Fruit fly (Drosophila melanogaster) whole organism, embryonic: ENCODE results near the gene CG7889.

ENCODE experiments used
- ATbp ChIP-seq: fragments of 200-800 bp; sonication (Bioruptor generic); optimal IDR thresholded peaks from 2 replicates; lab custom pipeline; 2017; ENCODE audit warnings: missing biosample characterization, mild to moderate bottlenecking, missing genetic modification characterization, missing genetic modification reagents
- Abd-B ChIP-seq: fragments of 200-800 bp; sonication (Bioruptor generic); optimal IDR thresholded peaks from 2 replicates; lab custom pipeline; 2018; ENCODE audit warnings: missing biosample characterization, mild to moderate bottlenecking, missing genetic modification characterization, moderate library complexity
- Blimp-1 ChIP-seq: fragments of 200-800 bp; sonication (Bioruptor generic); optimal IDR thresholded peaks from 3 replicates; lab custom pipeline; 2018; ENCODE audit warnings: missing biosample characterization, missing genetic modification characterization, mild to moderate bottlenecking, moderate library complexity, missing genetic modification reagents
- CG10979 ChIP-seq: fragments of 200-800 bp; sonication (Bioruptor generic); optimal IDR thresholded peaks from 2 replicates; lab custom pipeline; 2018; ENCODE audit warnings: missing biosample characterization, mild to moderate bottlenecking, missing genetic modification characterization, moderate library complexity
- CG11504 ChIP-seq: fragments of 200-800 bp; sonication (Bioruptor generic); optimal IDR thresholded peaks from 3 replicates; lab custom pipeline; 2019; ENCODE audit warnings: missing biosample characterization, mild to moderate bottlenecking, missing genetic modification characterization, moderate library complexity
- CG12104 ChIP-seq: fragments of 200-800 bp; sonication (Bioruptor generic); optimal IDR thresholded peaks from 3 replicates; lab custom pipeline; 2016; ENCODE audit warnings: missing biosample characterization, missing genetic modification characterization
- CG12155 ChIP-seq: fragments of 200-800 bp; sonication (Bioruptor generic); optimal IDR thresholded peaks from 3 replicates; lab custom pipeline; 2016; ENCODE audit warnings: missing biosample characterization, missing genetic modification characterization
- CG1233 ChIP-seq: fragments of 200-800 bp; sonication (Bioruptor generic); optimal IDR thresholded peaks from 4 replicates; lab custom pipeline; 2018; ENCODE audit warnings: missing biosample characterization, mild to moderate bottlenecking, missing genetic modification characterization
- CG12659 ChIP-seq: fragments of 200-800 bp; sonication (Bioruptor generic); optimal IDR thresholded peaks from 3 replicates; lab custom pipeline; 2017; ENCODE audit warnings: mild to moderate bottlenecking, missing biosample characterization, missing genetic modification reagents, missing genetic modification characterization
- CG13424 ChIP-seq: fragments of 200-800 bp; sonication (Bioruptor generic); optimal IDR thresholded peaks from 2 replicates; lab custom pipeline; 2019; ENCODE audit warnings: missing biosample characterization, mild to moderate bottlenecking, missing genetic modification characterization, moderate library complexity
- CG14965 ChIP-seq: fragments of 200-800 bp; sonication (Bioruptor generic); optimal IDR thresholded peaks from 2 replicates; lab custom pipeline; 2016; ENCODE audit warnings: missing biosample characterization, missing genetic modification characterization, borderline replicate concordance
- CG15514 ChIP-seq: fragments of 200-800 bp; sonication (Bioruptor generic); optimal IDR thresholded peaks from 3 replicates; lab custom pipeline; 2017; ENCODE audit warnings: missing biosample characterization, missing genetic modification characterization, mild to moderate bottlenecking, moderate library complexity, missing genetic modification reagents
- CG1647 ChIP-seq: fragments of 200-800 bp; sonication (Bioruptor generic); optimal IDR thresholded peaks from 3 replicates; lab custom pipeline; 2016; ENCODE audit warnings: missing biosample characterization, missing genetic modification characterization
- CG16813 ChIP-seq: fragments of 200-800 bp; sonication (Bioruptor generic); IDR thresholded peaks from 3 replicates; pipeline ENCODE4 v1.3.6; 2022; ENCODE audit warnings: missing biosample characterization, missing genetic modification characterization; ENCODE audit not compliant: partially characterized antibody
- CG18599 ChIP-seq: fragments of 200-800 bp; sonication (Bioruptor generic); optimal IDR thresholded peaks from 3 replicates; lab custom pipeline; 2017; ENCODE audit warnings: missing biosample characterization, missing genetic modification characterization, mild to moderate bottlenecking, moderate library complexity, missing genetic modification reagents
- CG2199 ChIP-seq: fragments of 200-800 bp; sonication (Bioruptor generic); IDR thresholded peaks from 3 replicates; pipeline ENCODE4 v1.3.6; 2022; ENCODE audit warnings: missing biosample characterization, missing genetic modification characterization
- CG2678 ChIP-seq: fragments of 200-800 bp; sonication (Bioruptor generic); optimal IDR thresholded peaks from 3 replicates; lab custom pipeline; 2019; ENCODE audit warnings: missing biosample characterization, mild to moderate bottlenecking, missing genetic modification characterization, moderate library complexity
- CG31365 ChIP-seq: fragments of 200-800 bp; sonication (Bioruptor generic); optimal IDR thresholded peaks from 2 replicates; lab custom pipeline; 2018; ENCODE audit warnings: missing biosample characterization, mild to moderate bottlenecking, missing genetic modification characterization
- CG31441 ChIP-seq: fragments of 200-800 bp; sonication (Bioruptor generic); IDR thresholded peaks from 2 replicates; pipeline ENCODE4 v1.3.6; 2022; ENCODE audit warnings: missing biosample characterization, missing genetic modification characterization
- CG34224 ChIP-seq: fragments of 200-800 bp; sonication (Bioruptor generic); IDR thresholded peaks from 3 replicates; pipeline ENCODE4 v1.3.6; 2022; ENCODE audit warnings: missing biosample characterization, missing genetic modification characterization; ENCODE audit not compliant: partially characterized antibody
- CG4424 ChIP-seq: fragments of 200-800 bp; sonication (Bioruptor generic); optimal IDR thresholded peaks from 3 replicates; lab custom pipeline; 2016; ENCODE audit warnings: missing biosample characterization, missing genetic modification characterization
- CG6765 ChIP-seq: fragments of 200-800 bp; sonication (Bioruptor generic); optimal IDR thresholded peaks from 3 replicates; lab custom pipeline; 2017; ENCODE audit warnings: missing biosample characterization, mild to moderate bottlenecking, missing genetic modification characterization
- CG7372 ChIP-seq: fragments of 200-800 bp; sonication (Bioruptor generic); IDR thresholded peaks from 2 replicates; pipeline ENCODE4 v1.3.6; 2022; ENCODE audit warnings: missing biosample characterization, missing genetic modification characterization
- CG7839 ChIP-seq: fragments of 200-800 bp; sonication (Bioruptor generic); optimal IDR thresholded peaks from 3 replicates; lab custom pipeline; 2018; ENCODE audit warnings: missing biosample characterization, mild to moderate bottlenecking, missing genetic modification characterization, moderate library complexity
- CG8290 ChIP-seq, 3 experiments: fragments of 200-800 bp; sonication (Bioruptor generic); optimal IDR thresholded peaks; 2 replicates each; lab custom pipeline; 2016 to 2019; ENCODE audit warnings: missing biosample characterization in 3 of 3, missing genetic modification characterization in 3 of 3, mild to moderate bottlenecking in 2 of 3, moderate library complexity in 1 of 3
- CG8359 ChIP-seq: fragments of 200-800 bp; sonication (Bioruptor generic); optimal IDR thresholded peaks from 2 replicates; lab custom pipeline; 2017; ENCODE audit warnings: missing biosample characterization, mild to moderate bottlenecking, missing genetic modification characterization, borderline replicate concordance
- CG9609 ChIP-seq: fragments of 200-800 bp; sonication (Bioruptor generic); optimal IDR thresholded peaks from 3 replicates; lab custom pipeline; 2016; ENCODE audit warnings: missing biosample characterization, missing genetic modification characterization
- Camta ChIP-seq: fragments of 200-800 bp; sonication (Bioruptor generic); optimal IDR thresholded peaks from 2 replicates; lab custom pipeline; 2016; ENCODE audit warnings: missing biosample characterization, missing genetic modification characterization
- D19A ChIP-seq: fragments of 200-800 bp; optimal IDR thresholded peaks from 3 replicates; lab custom pipeline; 2019; ENCODE audit warnings: missing biosample characterization, mild to moderate bottlenecking, missing genetic modification characterization, moderate library complexity
- Doc2 ChIP-seq: fragments of 200-800 bp; sonication (Bioruptor generic); IDR thresholded peaks from 2 replicates; pipeline ENCODE4 v1.3.6; 2022; ENCODE audit warnings: missing biosample characterization, missing genetic modification characterization
- E2f1 ChIP-seq: fragments of 200-800 bp; sonication (Bioruptor generic); IDR thresholded peaks from 2 replicates; pipeline ENCODE4 v1.3.6; 2022; ENCODE audit warnings: missing biosample characterization, missing genetic modification characterization
- Fer1 ChIP-seq: fragments of 200-800 bp; sonication (Bioruptor generic); optimal IDR thresholded peaks from 2 replicates; lab custom pipeline; 2017; ENCODE audit warnings: missing biosample characterization, mild to moderate bottlenecking, missing genetic modification characterization
- HmgZ ChIP-seq: fragments of 200-800 bp; sonication (Bioruptor generic); optimal IDR thresholded peaks from 2 replicates; lab custom pipeline; 2018; ENCODE audit warnings: missing biosample characterization, mild to moderate bottlenecking, missing genetic modification characterization
- Max ChIP-seq: fragments of 200-800 bp; sonication (Bioruptor generic); optimal IDR thresholded peaks from 2 replicates; lab custom pipeline; 2016; ENCODE audit warnings: missing biosample characterization, mild to moderate bottlenecking, missing genetic modification characterization
- PHDP ChIP-seq: fragments of 200-800 bp; sonication (Bioruptor generic); optimal IDR thresholded peaks from 3 replicates; lab custom pipeline; 2018; ENCODE audit warnings: missing biosample characterization, mild to moderate bottlenecking, missing genetic modification characterization, moderate library complexity
- Rx ChIP-seq: fragments of 200-800 bp; sonication (Bioruptor generic); IDR thresholded peaks from 2 replicates; pipeline ENCODE4 v1.3.6; 2022; ENCODE audit warnings: missing biosample characterization, missing genetic modification characterization
- ap ChIP-seq: fragments of 200-800 bp; sonication (Bioruptor generic); IDR thresholded peaks from 2 replicates; pipeline ENCODE4 v1.3.6; 2022; ENCODE audit warnings: missing biosample characterization, missing genetic modification characterization
- bab2 ChIP-seq: fragments of 200-800 bp; sonication (Bioruptor generic); optimal IDR thresholded peaks from 2 replicates; lab custom pipeline; 2016; ENCODE audit warnings: missing biosample characterization, missing genetic modification characterization
- fd96Cb ChIP-seq: fragments of 200-800 bp; sonication (Bioruptor generic); optimal IDR thresholded peaks from 2 replicates; lab custom pipeline; 2018; ENCODE audit warnings: missing biosample characterization, mild to moderate bottlenecking, missing genetic modification characterization, moderate library complexity
- gfzf ChIP-seq: fragments of 200-800 bp; sonication (Bioruptor generic); optimal IDR thresholded peaks from 2 replicates; lab custom pipeline; 2016; ENCODE audit warnings: missing biosample characterization, mild to moderate bottlenecking, missing genetic modification characterization, moderate library complexity
- h ChIP-seq: fragments of >200 bp; optimal IDR thresholded peaks from 2 replicates; lab custom pipeline; 2017
- klu ChIP-seq: fragments of 200-800 bp; sonication (Bioruptor generic); IDR thresholded peaks from 2 replicates; pipeline ENCODE4 v1.3.6; 2022; ENCODE audit warnings: missing biosample characterization, missing genetic modification characterization
- lov ChIP-seq, 2 experiments: fragments of 200-800 bp in 1 of 2; fragments of >200 bp in 1 of 2; sonication (Bioruptor generic) in 1 of 2; IDR thresholded peaks in 1 of 2; optimal IDR thresholded peaks in 1 of 2; 2 replicates in 1 of 2; 3 replicates in 1 of 2; pipeline versions ENCODE4 v1.3.6 to Lab custom; 2017 to 2022; ENCODE audit warnings: missing biosample characterization in 1 of 2, missing genetic modification characterization in 1 of 2
- pfk ChIP-seq: fragments of 200-800 bp; sonication (Bioruptor generic); optimal IDR thresholded peaks from 2 replicates; lab custom pipeline; 2018; ENCODE audit warnings: missing biosample characterization, mild to moderate bottlenecking, missing genetic modification characterization, moderate library complexity
- pzg ChIP-seq: fragments of 200-800 bp; sonication (Bioruptor generic); optimal IDR thresholded peaks from 3 replicates; lab custom pipeline; 2018; ENCODE audit warnings: missing biosample characterization, mild to moderate bottlenecking, missing genetic modification characterization, moderate library complexity
- row ChIP-seq: fragments of 200-800 bp; sonication (Bioruptor generic); IDR thresholded peaks from 3 replicates; pipeline ENCODE4 v1.3.6; 2022; ENCODE audit warnings: missing biosample characterization, missing genetic modification characterization
- sens ChIP-seq: fragments of 200-800 bp; sonication (Bioruptor generic); peaks from one replicate; lab custom pipeline; 2016; ENCODE audit warnings: missing biosample characterization, missing genetic modification characterization
- sima ChIP-seq: fragments of 200-800 bp; sonication (Bioruptor generic); optimal IDR thresholded peaks from 2 replicates; lab custom pipeline; 2016; ENCODE audit warnings: missing biosample characterization, missing genetic modification characterization
- zen ChIP-seq: fragments of 200-800 bp; sonication (Bioruptor generic); optimal IDR thresholded peaks from 3 replicates; lab custom pipeline; 2018; ENCODE audit warnings: missing biosample characterization, mild to moderate bottlenecking, missing genetic modification characterization, moderate library complexity

CG7889 gene

DNA sequence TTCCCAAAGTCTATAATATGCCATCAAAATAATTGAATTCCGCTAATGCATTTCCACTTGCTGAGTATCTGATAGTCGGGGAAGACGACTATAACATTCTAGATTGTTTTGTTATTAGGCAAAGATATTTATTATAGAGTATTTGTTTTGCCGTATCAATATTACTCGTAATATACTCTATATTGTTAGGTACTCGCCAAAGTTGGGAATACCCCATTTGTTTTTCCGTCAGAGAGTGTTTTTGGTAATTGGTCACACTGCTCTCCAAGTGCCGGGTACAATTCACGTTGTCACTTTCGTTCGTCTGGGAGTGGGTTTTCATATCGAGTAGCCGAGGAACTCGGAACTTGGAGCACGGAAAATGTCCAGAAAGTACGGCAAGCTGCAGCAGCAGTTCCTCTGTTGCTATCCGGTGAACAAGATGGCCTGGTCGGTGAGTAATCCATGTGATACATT, at the start of gene CG7889 (continued):
- TF ChIP-seq CG10979 (tag; lab: Kevin White, UChicago): peak; percentile 10
- peak; percentile 39 for TF ChIP-seq Max
- TF ChIP-seq CG8359 (GFP tag; lab: Kevin White, UChicago): no peak
- no peak for TF ChIP-seq CG7372 (GFP tag; lab: Robert Waterston, UW)
- TF ChIP-seq CG2199: no peak
- TF ChIP-seq CG12104 (GFP tag; lab: Kevin White, UChicago): peak; percentile 4
- TF ChIP-seq Abd-B (GFP tag; lab: Kevin White, UChicago): peak; percentile 2
- peak; percentile 64 for TF ChIP-seq gfzf (GFP tag; lab: Kevin White, UChicago)
- TF ChIP-seq klu (GFP tag; lab: Robert Waterston, UW): peak; percentile 6; the same call in 1 of the 2 replicates
- peak; percentile 61 for TF ChIP-seq CG2678 (tag; lab: Kevin White, UChicago)
- no peak for TF ChIP-seq sima (GFP tag; lab: Kevin White, UChicago)
- no peak for TF ChIP-seq Rx (GFP tag; lab: Robert Waterston, UW)
- peak; percentile 22 for TF ChIP-seq CG1233 (GFP tag; lab: Kevin White, UChicago)
- no peak for TF ChIP-seq CG16813 (GFP tag; lab: Robert Waterston, UW)
- TF ChIP-seq CG18599 (GFP tag; lab: Kevin White, UChicago): peak; percentile 49
- TF ChIP-seq Doc2 (GFP tag; lab: Robert Waterston, UW): no peak
- TF ChIP-seq CG4424 (GFP tag; lab: Kevin White, UChicago): peak; percentile 58
- peak; percentile 54 for TF ChIP-seq CG13424 (tag; lab: Kevin White, UChicago)
- TF ChIP-seq pfk (GFP tag; lab: Kevin White, UChicago): no peak
- TF ChIP-seq h (lab: Kevin White, UChicago): no peak
- peak; percentile 98 for TF ChIP-seq D19A (tag; lab: Kevin White, UChicago)
- TF ChIP-seq CG11504 (tag; lab: Kevin White, UChicago): peak; percentile 50
- peak; percentile 42; the same call in 1 of the 2 replicates for TF ChIP-seq CG31441 (GFP tag; lab: Robert Waterston, UW)
- TF ChIP-seq ATbp (GFP tag; lab: Kevin White, UChicago): no peak
- TF ChIP-seq row (GFP tag; lab: Robert Waterston, UW): peak; percentile 81
- 0 out of 2 replicates have a peak, but pooled peaks have one; percentile 14 for TF ChIP-seq ap
- peak; percentile 34 for TF ChIP-seq CG7839
- TF ChIP-seq HmgZ: peak; percentile 12
- 0 out of 2 replicates have a peak, but pooled peaks have one; percentile 18 for TF ChIP-seq E2f1
- no peak for TF ChIP-seq CG31365
- TF ChIP-seq CG8290 (GFP tag; optimal IDR thresholded peaks at IDR 0.05; lab: Kevin White, UChicago): peak; percentile 36
- peak in 1 of 2 experiments; percentile 76 for TF ChIP-seq CG8290 (tag; optimal IDR thresholded peaks at IDR 0.05; lab: Kevin White, UChicago)
- peak; percentile 31 for TF ChIP-seq Camta (GFP tag; lab: Kevin White, UChicago)
- TF ChIP-seq CG14965 (GFP tag; lab: Kevin White, UChicago): no peak
- no peak for TF ChIP-seq lov (optimal IDR thresholded peaks at IDR 0.05; lab: Kevin White, UChicago)
- no peak for TF ChIP-seq lov (GFP tag; IDR thresholded peaks at IDR 0.05; lab: Robert Waterston, UW)
- peak; percentile 47 for TF ChIP-seq CG12155
- peak; percentile 2 for TF ChIP-seq CG12659 (GFP tag; lab: Kevin White, UChicago)
- TF ChIP-seq fd96Cb (tag; lab: Kevin White, UChicago): peak; percentile 11
- TF ChIP-seq Blimp-1: peak; percentile 79
- TF ChIP-seq bab2: peak; percentile 20
- TF ChIP-seq pzg (GFP tag; lab: Kevin White, UChicago): peak; percentile 45
- peak; percentile 9 for TF ChIP-seq CG6765 (GFP tag; lab: Kevin White, UChicago)
- TF ChIP-seq Fer1 (GFP tag; lab: Kevin White, UChicago): peak; percentile 25
- TF ChIP-seq zen (tag; lab: Kevin White, UChicago): peak; percentile 13
- TF ChIP-seq CG34224 (GFP tag; lab: Robert Waterston, UW): no peak
- TF ChIP-seq PHDP (tag; lab: Kevin White, UChicago): no peak
- TF ChIP-seq CG1647 (GFP tag; lab: Kevin White, UChicago): peak; percentile 6
- TF ChIP-seq CG9609: peak; percentile 8
- TF ChIP-seq CG15514: peak; percentile 15
- peak; percentile 86 for TF ChIP-seq sens (GFP tag; lab: Kevin White, UChicago)
